Worm (Caenorhabditis elegans): ENCODE results near the gene col-180.

The col-180 gene

ce11 chrX:11662069-11662468 lies 50.0 kb downstream of the col-180 start:
- TF ChIP-seq tra-1 (GFP tag; IDR thresholded peaks at IDR 0.05): 0 out of 2 replicates have a peak, but pooled peaks have one; percentile 9
- no peak for TF ChIP-seq F26F4.8 (GFP tag; conservative IDR thresholded peaks at IDR 0.05)
- peak; percentile 37 for TF ChIP-seq aha-1 (tag)
- TF ChIP-seq ztf-11 (tag; optimal IDR thresholded peaks at IDR 0.05): no peak
- no peak for TF ChIP-seq ceh-62 (tag; optimal IDR thresholded peaks at IDR 0.05)
- no peak for TF ChIP-seq F44E2.7 (GFP tag; IDR thresholded peaks at IDR 0.05)
- no peak for TF ChIP-seq set-16 (GFP tag; IDR thresholded peaks at IDR 0.05)
- TF ChIP-seq zfp-3 (GFP tag; conservative IDR thresholded peaks at IDR 0.05): 0 out of 2 replicates have a peak, but pooled peaks have one; percentile 36
- TF ChIP-seq php-3 (GFP tag; IDR thresholded peaks at IDR 0.05): no peak
- no peak for TF ChIP-seq Y5F2A.4 (GFP tag; optimal IDR thresholded peaks at IDR 0.05)
- peak; percentile 38; the same call in 1 of the 2 replicates for TF ChIP-seq ceh-20 (GFP tag; IDR thresholded peaks at IDR 0.05)
- TF ChIP-seq mxl-3 (GFP tag; optimal IDR thresholded peaks at IDR 0.05): peak; percentile 11
- TF ChIP-seq dmd-6 (GFP tag; IDR thresholded peaks at IDR 0.05): peak; percentile 30
- no peak for TF ChIP-seq lin-39 (tag; optimal IDR thresholded peaks at IDR 0.05)
- TF ChIP-seq unc-62 (GFP tag; optimal IDR thresholded peaks at IDR 0.05 in 1 of 2): peak in 1 of 2 experiments; percentile 4
- no peak for TF ChIP-seq unc-62 (tag; optimal IDR thresholded peaks at IDR 0.05)
- TF ChIP-seq mes-2 (tag; optimal IDR thresholded peaks at IDR 0.05; ENCODE audit: poor library complexity, severe bottlenecking): no peak
- no peak for TF ChIP-seq zfp-2 (tag; optimal IDR thresholded peaks at IDR 0.05)
- no peak for TF ChIP-seq nhr-10 (tag; optimal IDR thresholded peaks at IDR 0.05)
- TF ChIP-seq ces-1 (GFP tag; optimal IDR thresholded peaks at IDR 0.05): no peak
- no peak for TF ChIP-seq egl-27 (tag; optimal IDR thresholded peaks at IDR 0.05)
- TF ChIP-seq hlh-30 (tag; optimal IDR thresholded peaks at IDR 0.05; ENCODE audit: insufficient read depth): peak; percentile 86

- no peak for TF ChIP-seq lim-7 (GFP tag; IDR thresholded peaks at IDR 0.05)
- TF ChIP-seq nhr-6 (tag; optimal IDR thresholded peaks at IDR 0.05): peak; percentile 37
- no peak for TF ChIP-seq lin-29 (GFP tag; IDR thresholded peaks at IDR 0.05)
- TF ChIP-seq zfp-2 (tag; optimal IDR thresholded peaks at IDR 0.05): no peak
- TF ChIP-seq unc-130 (GFP tag; optimal IDR thresholded peaks at IDR 0.05): no peak
- TF ChIP-seq snpc-4 (tag; optimal IDR thresholded peaks at IDR 0.05): no peak
- peak; percentile 13 for TF ChIP-seq nhr-102 (tag; optimal IDR thresholded peaks at IDR 0.05)
- TF ChIP-seq ces-1 (GFP tag; optimal IDR thresholded peaks at IDR 0.05): no peak
- TF ChIP-seq lir-3 (tag; optimal IDR thresholded peaks at IDR 0.05): no peak
- TF ChIP-seq nhr-111 (GFP tag; optimal IDR thresholded peaks at IDR 0.05): no peak
- no peak for TF ChIP-seq nhr-237 (tag; optimal IDR thresholded peaks at IDR 0.05)
- TF ChIP-seq F49E8.2 (tag; optimal IDR thresholded peaks at IDR 0.05; ENCODE audit: borderline replicate concordance): no peak
- TF ChIP-seq lsy-2 (tag; optimal IDR thresholded peaks at IDR 0.05): peak in 1 of 2 experiments; percentile 32
- peak; percentile 29; the same call in 1 of the 2 replicates for TF ChIP-seq pha-4 (GFP tag; IDR thresholded peaks at IDR 0.05)
- TF ChIP-seq pha-4 (tag; optimal IDR thresholded peaks at IDR 0.05): no peak
- TF ChIP-seq rbr-2 (tag; optimal IDR thresholded peaks at IDR 0.05): no peak
- TF ChIP-seq hlh-11 (tag; optimal IDR thresholded peaks at IDR 0.05): peak; percentile 82
- TF ChIP-seq spr-1 (tag; optimal IDR thresholded peaks at IDR 0.05): no peak
- peak; percentile 71 for TF ChIP-seq ztf-7 (tag; optimal IDR thresholded peaks at IDR 0.05)
- TF ChIP-seq dmd-9 (GFP tag; IDR thresholded peaks at IDR 0.05): no peak
- TF ChIP-seq R02D3.7 (tag; optimal IDR thresholded peaks at IDR 0.05): no peak
- TF ChIP-seq tra-1 (GFP tag; IDR thresholded peaks at IDR 0.05): peak; percentile 68
- no peak for TF ChIP-seq madf-5 (GFP tag; IDR thresholded peaks at IDR 0.05)
- TF ChIP-seq nhr-10 (tag; optimal IDR thresholded peaks at IDR 0.05): peak; percentile 58
- no peak for TF ChIP-seq madf-9 (GFP tag; conservative IDR thresholded peaks at IDR 0.05)
- TF ChIP-seq T20F7.1 (GFP tag; optimal IDR thresholded peaks at IDR 0.05): peak; percentile 6
- no peak for TF ChIP-seq arid-1 (GFP tag; conservative IDR thresholded peaks at IDR 0.05)
- no peak for TF ChIP-seq mxl-2 (GFP tag; conservative IDR thresholded peaks at IDR 0.05)
- TF ChIP-seq F37D6.2 (tag; optimal IDR thresholded peaks at IDR 0.05): no peak
- no peak for TF ChIP-seq T26A8.4 (GFP tag; IDR thresholded peaks at IDR 0.05)
- TF ChIP-seq nhr-28 (tag; optimal IDR thresholded peaks at IDR 0.05): peak; percentile 90
- no peak for TF ChIP-seq ceh-44 (GFP tag; IDR thresholded peaks at IDR 0.05)
- TF ChIP-seq F26F4.8 (GFP tag; conservative IDR thresholded peaks at IDR 0.05): no peak
- peak; percentile 84 for TF ChIP-seq nhr-48 (tag; optimal IDR thresholded peaks at IDR 0.05)
Measured at ce11 chrX:11661625-11662024, 50.5 kb downstream of the col-180 start, which contains the start of gene sfxn-1.5. Gene sfxn-1.5, minus strand, starts transcription at chrX:11661660.

Measured in whole organism, L4 larva.